Fruit fly (Drosophila melanogaster) whole organism, embryonic: ENCODE measurements around the gene CG32700.

Experiments used
- Atf3 ChIP-seq: fragments of 200-800 bp; sonication (Bioruptor generic); optimal IDR thresholded peaks from 3 replicates; lab custom pipeline; 2016; ENCODE audit warnings: missing biosample characterization, missing genetic modification characterization
- CG10565 ChIP-seq: fragments of 200-800 bp; sonication (Bioruptor generic); optimal IDR thresholded peaks from 3 replicates; lab custom pipeline; 2016; ENCODE audit warnings: missing biosample characterization, mild to moderate bottlenecking, missing genetic modification characterization
- CG11456 ChIP-seq: fragments of 200-800 bp; sonication (Bioruptor generic); IDR thresholded peaks from 3 replicates; pipeline ENCODE4 v1.3.6; 2022; ENCODE audit warnings: missing biosample characterization, missing genetic modification characterization
- CG11696 ChIP-seq: fragments of 200-800 bp; sonication (Bioruptor generic); IDR thresholded peaks from 2 replicates; pipeline ENCODE4 v1.3.6; 2022; ENCODE audit warnings: missing biosample characterization, missing genetic modification characterization
- CG13123 ChIP-seq: fragments of 200-800 bp; sonication (Bioruptor generic); optimal IDR thresholded peaks from 2 replicates; lab custom pipeline; 2016; ENCODE audit warnings: missing biosample characterization, missing genetic modification characterization
- CG13775 ChIP-seq: fragments of 200-800 bp; sonication (Bioruptor generic); optimal IDR thresholded peaks from 3 replicates; lab custom pipeline; 2017; ENCODE audit warnings: missing biosample characterization, mild to moderate bottlenecking, missing genetic modification characterization
- CG13894 ChIP-seq: fragments of 200-800 bp; sonication (Bioruptor generic); optimal IDR thresholded peaks from 3 replicates; lab custom pipeline; 2018; ENCODE audit warnings: missing biosample characterization, mild to moderate bottlenecking, missing genetic modification characterization, moderate library complexity
- CG14965 ChIP-seq: fragments of 200-800 bp; sonication (Bioruptor generic); optimal IDR thresholded peaks from 2 replicates; lab custom pipeline; 2016; ENCODE audit warnings: missing biosample characterization, missing genetic modification characterization, borderline replicate concordance
- CG15073 ChIP-seq: fragments of 200-800 bp; sonication (Bioruptor generic); optimal IDR thresholded peaks from 2 replicates; lab custom pipeline; 2016; ENCODE audit warnings: missing biosample characterization, missing genetic modification characterization
- CG15269 ChIP-seq: fragments of 200-800 bp; sonication (Bioruptor generic); optimal IDR thresholded peaks from 2 replicates; lab custom pipeline; 2018; ENCODE audit warnings: missing biosample characterization, mild to moderate bottlenecking, missing genetic modification characterization, moderate library complexity
- CG1603 ChIP-seq: fragments of 200-800 bp; sonication (Bioruptor generic); optimal IDR thresholded peaks from 2 replicates; lab custom pipeline; 2019; ENCODE audit warnings: missing biosample characterization, mild to moderate bottlenecking, missing genetic modification characterization, moderate library complexity
- CG1647 ChIP-seq: fragments of 200-800 bp; sonication (Bioruptor generic); optimal IDR thresholded peaks from 3 replicates; lab custom pipeline; 2016; ENCODE audit warnings: missing biosample characterization, missing genetic modification characterization
- CG16813 ChIP-seq: fragments of 200-800 bp; sonication (Bioruptor generic); IDR thresholded peaks from 3 replicates; pipeline ENCODE4 v1.3.6; 2022; ENCODE audit warnings: missing biosample characterization, missing genetic modification characterization; ENCODE audit not compliant: partially characterized antibody
- CG1792 ChIP-seq: fragments of 200-800 bp; sonication (Bioruptor generic); optimal IDR thresholded peaks from 2 replicates; lab custom pipeline; 2016; ENCODE audit warnings: missing biosample characterization, missing genetic modification characterization
- CG1832 ChIP-seq: fragments of 200-800 bp; sonication (Bioruptor generic); optimal IDR thresholded peaks from 2 replicates; lab custom pipeline; 2017; ENCODE audit warnings: missing biosample characterization, mild to moderate bottlenecking, missing genetic modification characterization, inconsistent platforms
- CG32532 ChIP-seq: fragments of 200-800 bp; sonication (Bioruptor generic); IDR thresholded peaks from 2 replicates; pipeline ENCODE4 v1.3.6; 2022; ENCODE audit warnings: missing biosample characterization, missing genetic modification characterization
- CG3407 ChIP-seq: fragments of 200-800 bp; sonication (Bioruptor generic); optimal IDR thresholded peaks from 2 replicates; lab custom pipeline; 2018; ENCODE audit warnings: missing biosample characterization, mild to moderate bottlenecking, missing genetic modification characterization
- CG4328 ChIP-seq: fragments of 200-800 bp; sonication (Bioruptor generic); optimal IDR thresholded peaks from 3 replicates; lab custom pipeline; 2017; ENCODE audit warnings: missing biosample characterization, missing genetic modification reagents, missing genetic modification characterization
- CG4730 ChIP-seq: fragments of 200-800 bp; sonication (Bioruptor generic); IDR thresholded peaks from 2 replicates; pipeline ENCODE4 v1.3.6; 2022; ENCODE audit warnings: missing biosample characterization, missing genetic modification characterization
- CG5245 ChIP-seq: fragments of 200-800 bp; sonication (Bioruptor generic); optimal IDR thresholded peaks from 3 replicates; lab custom pipeline; 2016; ENCODE audit warnings: missing biosample characterization, missing genetic modification characterization
- CG6254 ChIP-seq: fragments of 200-800 bp; sonication (Bioruptor generic); optimal IDR thresholded peaks from 3 replicates; lab custom pipeline; 2017; ENCODE audit warnings: mild to moderate bottlenecking, missing biosample characterization, missing genetic modification reagents, missing genetic modification characterization
- CG8359 ChIP-seq: fragments of 200-800 bp; sonication (Bioruptor generic); optimal IDR thresholded peaks from 2 replicates; lab custom pipeline; 2017; ENCODE audit warnings: missing biosample characterization, mild to moderate bottlenecking, missing genetic modification characterization, borderline replicate concordance
- CG8765 ChIP-seq: fragments of 200-800 bp; sonication (Bioruptor generic); IDR thresholded peaks from 2 replicates; pipeline ENCODE4 v1.3.6; 2022; ENCODE audit warnings: missing biosample characterization, missing genetic modification characterization
- CG9932 ChIP-seq: fragments of 200-800 bp; sonication (Bioruptor generic); IDR thresholded peaks from 2 replicates; pipeline ENCODE4 v1.3.6; 2022; ENCODE audit warnings: missing biosample characterization, missing genetic modification characterization
- CrebB ChIP-seq: fragments of 200-800 bp; sonication (Bioruptor generic); optimal IDR thresholded peaks from 3 replicates; lab custom pipeline; 2018; ENCODE audit warnings: missing biosample characterization, mild to moderate bottlenecking, missing genetic modification characterization
- D ChIP-seq, 2 experiments: fragments of 200-800 bp in 1 of 2; fragments of >200 bp in 1 of 2; sonication (Bioruptor generic) in 1 of 2; optimal IDR thresholded peaks; 2 replicates in 1 of 2; 3 replicates in 1 of 2; lab custom pipeline; 2017; ENCODE audit warnings: mild to moderate bottlenecking in 1 of 2, missing biosample characterization in 1 of 2, missing genetic modification characterization in 1 of 2, missing genetic modification reagents in 1 of 2
- Dbx ChIP-seq: fragments of 200-800 bp; sonication (Bioruptor generic); IDR thresholded peaks from 3 replicates; pipeline ENCODE4 v1.3.6; 2022; ENCODE audit warnings: missing biosample characterization, missing genetic modification characterization
- Deaf1 ChIP-seq: fragments of 200-800 bp; optimal IDR thresholded peaks from 3 replicates; lab custom pipeline; 2019; ENCODE audit warnings: missing biosample characterization, mild to moderate bottlenecking, missing genetic modification characterization, moderate library complexity
- Dip2 ChIP-seq: fragments of 200-800 bp; sonication (Bioruptor generic); IDR thresholded peaks from 2 replicates; pipeline ENCODE4 v1.3.6; 2022; ENCODE audit warnings: missing biosample characterization, missing genetic modification characterization
- Fer3 ChIP-seq: fragments of 200-800 bp; sonication (Bioruptor generic); optimal IDR thresholded peaks from 2 replicates; lab custom pipeline; 2018; ENCODE audit warnings: missing biosample characterization, mild to moderate bottlenecking, missing genetic modification characterization, moderate library complexity
- Kr ChIP-seq: fragments of 200-800 bp; sonication (Bioruptor generic); optimal IDR thresholded peaks from 2 replicates; lab custom pipeline; 2017; ENCODE audit warnings: missing biosample characterization, mild to moderate bottlenecking, missing genetic modification characterization
- Lhr ChIP-seq: fragments of 200-800 bp; sonication (Bioruptor generic); optimal IDR thresholded peaks from 3 replicates; lab custom pipeline; 2017; ENCODE audit warnings: mild to moderate bottlenecking, missing biosample characterization, missing genetic modification reagents, missing genetic modification characterization
- Lpt ChIP-seq: fragments of >200 bp; optimal IDR thresholded peaks from 2 replicates; lab custom pipeline; 2018; ENCODE audit warnings: missing biosample characterization, missing genetic modification characterization
- Max ChIP-seq: fragments of 200-800 bp; sonication (Bioruptor generic); optimal IDR thresholded peaks from 2 replicates; lab custom pipeline; 2016; ENCODE audit warnings: missing biosample characterization, mild to moderate bottlenecking, missing genetic modification characterization
- NfI ChIP-seq: fragments of 200-800 bp; sonication (Bioruptor generic); optimal IDR thresholded peaks from 3 replicates; lab custom pipeline; 2018; ENCODE audit warnings: missing biosample characterization, mild to moderate bottlenecking, missing genetic modification characterization, moderate library complexity
- Six4 ChIP-seq: fragments of 200-800 bp; sonication (Bioruptor generic); optimal IDR thresholded peaks from 2 replicates; lab custom pipeline; 2016; ENCODE audit warnings: missing biosample characterization, missing genetic modification characterization
- TFAM ChIP-seq: fragments of 200-800 bp; sonication (Bioruptor generic); optimal IDR thresholded peaks from 2 replicates; lab custom pipeline; 2017; ENCODE audit warnings: missing biosample characterization, missing genetic modification characterization, inconsistent platforms
- br ChIP-seq: fragments of >200 bp; optimal IDR thresholded peaks from 2 replicates; lab custom pipeline; 2017
- btn ChIP-seq: fragments of 200-800 bp; sonication (Bioruptor generic); optimal IDR thresholded peaks from 2 replicates; lab custom pipeline; 2016; ENCODE audit warnings: missing biosample characterization, missing genetic modification characterization
- cas ChIP-seq: fragments of 200-800 bp; sonication (Bioruptor generic); IDR thresholded peaks from 2 replicates; pipeline ENCODE4 v1.3.6; 2022; ENCODE audit warnings: missing biosample characterization, missing genetic modification characterization
- disco-r ChIP-seq: fragments of 200-800 bp; sonication (Bioruptor generic); optimal IDR thresholded peaks from 2 replicates; lab custom pipeline; 2016; ENCODE audit warnings: missing biosample characterization, missing genetic modification characterization
- fu2 ChIP-seq: fragments of 200-800 bp; sonication (Bioruptor generic); optimal IDR thresholded peaks from 2 replicates; lab custom pipeline; 2016; ENCODE audit warnings: missing biosample characterization, missing genetic modification characterization
- grau ChIP-seq: fragments of 200-800 bp; optimal IDR thresholded peaks from 3 replicates; lab custom pipeline; 2019; ENCODE audit warnings: missing biosample characterization, mild to moderate bottlenecking, missing genetic modification characterization, moderate library complexity
- nau ChIP-seq: fragments of 200-800 bp; sonication (Bioruptor generic); optimal IDR thresholded peaks from 3 replicates; lab custom pipeline; 2017; ENCODE audit warnings: missing biosample characterization, mild to moderate bottlenecking, missing genetic modification characterization, missing genetic modification reagents
- sens-2 ChIP-seq: fragments of 200-800 bp; sonication (Bioruptor generic); IDR thresholded peaks from 2 replicates; pipeline ENCODE4 v1.3.6; 2022; ENCODE audit warnings: missing biosample characterization, missing genetic modification characterization
- slp2 ChIP-seq: fragments of 200-800 bp; sonication (Bioruptor generic); optimal IDR thresholded peaks from 2 replicates; lab custom pipeline; 2016; ENCODE audit warnings: missing biosample characterization, missing genetic modification characterization
- ssp ChIP-seq: fragments of 200-800 bp; sonication (Bioruptor generic); IDR thresholded peaks from 2 replicates; pipeline ENCODE4 v1.3.6; 2022; ENCODE audit warnings: missing biosample characterization, missing genetic modification characterization
- tll ChIP-seq, 2 experiments: fragments of 200-800 bp in 1 of 2; fragments of >200 bp in 1 of 2; sonication (Bioruptor generic) in 1 of 2; optimal IDR thresholded peaks; 2 replicates each; lab custom pipeline; 2017 to 2019; ENCODE audit warnings: missing biosample characterization in 2 of 2, missing genetic modification characterization in 2 of 2, mild to moderate bottlenecking in 1 of 2, moderate library complexity in 1 of 2
- tx ChIP-seq: fragments of 200-800 bp; sonication (Bioruptor generic); optimal IDR thresholded peaks from 2 replicates; lab custom pipeline; 2016; ENCODE audit warnings: missing biosample characterization, missing genetic modification characterization
- z ChIP-seq: fragments of 200-800 bp; sonication (Bioruptor generic); IDR thresholded peaks from 3 replicates; pipeline ENCODE4 v1.3.6; 2022; ENCODE audit warnings: missing biosample characterization, missing genetic modification characterization

Gene CG32700

dm6 chrX:9582659-9583317, 32.1 kb upstream of the CG32700 start (continued):
- TF ChIP-seq Dbx (GFP tag; lab: Robert Waterston, UW), result 0 out of 3 replicates have a peak, but pooled peaks have one; percentile 34
- peak; percentile 6 for TF ChIP-seq CG15269 (tag; lab: Kevin White, UChicago)
- no peak for TF ChIP-seq fu2
- no peak for TF ChIP-seq CG1647
- TF ChIP-seq Lhr (GFP tag; lab: Kevin White, UChicago), result no peak
- TF ChIP-seq ssp, result no peak
- TF ChIP-seq CG32532 (GFP tag; lab: Robert Waterston, UW), result peak; percentile 5; the same call in 1 of the 2 replicates
- no peak for TF ChIP-seq Atf3 (GFP tag; lab: Kevin White, UChicago)
- TF ChIP-seq Deaf1 (tag; lab: Kevin White, UChicago), result no peak
- peak; percentile 7 for TF ChIP-seq CG13775
- TF ChIP-seq CG8765 (GFP tag; lab: Robert Waterston, UW), result no peak
- no peak for TF ChIP-seq CG14965
- TF ChIP-seq Lpt (GFP tag; lab: Kevin White, UChicago), result no peak
- no peak for TF ChIP-seq D (optimal IDR thresholded peaks at IDR 0.05; lab: Kevin White, UChicago)
- no peak for TF ChIP-seq D (GFP tag; optimal IDR thresholded peaks at IDR 0.05; lab: Kevin White, UChicago)
- no peak for TF ChIP-seq Dip2 (GFP tag; lab: Robert Waterston, UW)
- no peak for TF ChIP-seq Kr
- TF ChIP-seq CG13894 (tag; lab: Kevin White, UChicago), result no peak
- no peak for TF ChIP-seq CG5245 (GFP tag; lab: Kevin White, UChicago)
- TF ChIP-seq disco-r, result no peak
- no peak for TF ChIP-seq tx (GFP tag; lab: Kevin White, UChicago)
- TF ChIP-seq z (GFP tag; lab: Robert Waterston, UW), result no peak
- no peak for TF ChIP-seq CG6254 (GFP tag; lab: Kevin White, UChicago)
- TF ChIP-seq CG10565 (GFP tag; lab: Kevin White, UChicago), result no peak
- TF ChIP-seq CG4730 (GFP tag; lab: Robert Waterston, UW), result no peak
- no peak for TF ChIP-seq CG15073
- TF ChIP-seq br (lab: Kevin White, UChicago), result no peak
- no peak for TF ChIP-seq TFAM
- TF ChIP-seq CG16813 (GFP tag; lab: Robert Waterston, UW), result no peak
- TF ChIP-seq tll (GFP tag; optimal IDR thresholded peaks at IDR 0.05; lab: Kevin White, UChicago), result no peak
- TF ChIP-seq NfI (GFP tag; lab: Kevin White, UChicago), result no peak
- no peak for TF ChIP-seq CG9932
- no peak for TF ChIP-seq CG11456 (GFP tag; lab: Robert Waterston, UW)
- TF ChIP-seq Max (GFP tag; lab: Kevin White, UChicago), result no peak
- TF ChIP-seq CrebB (tag; lab: Kevin White, UChicago), result no peak
- TF ChIP-seq Six4 (GFP tag; lab: Kevin White, UChicago), result no peak
- no peak for TF ChIP-seq slp2 (GFP tag; lab: Kevin White, UChicago)
- no peak for TF ChIP-seq CG1603 (tag; lab: Kevin White, UChicago)
- no peak for TF ChIP-seq nau (GFP tag; lab: Kevin White, UChicago)
- TF ChIP-seq CG4328, result no peak
- TF ChIP-seq btn, result no peak
- TF ChIP-seq CG1792 (GFP tag; lab: Kevin White, UChicago), result no peak
- TF ChIP-seq grau (tag; lab: Kevin White, UChicago), result peak; percentile 63
- no peak for TF ChIP-seq cas (GFP tag; lab: Robert Waterston, UW)
- TF ChIP-seq CG8359 (GFP tag; lab: Kevin White, UChicago), result no peak
- peak; percentile 37 for TF ChIP-seq Fer3 (tag; lab: Kevin White, UChicago)
- TF ChIP-seq CG3407 (GFP tag; lab: Kevin White, UChicago), result no peak
- TF ChIP-seq CG1832 (GFP tag; lab: Kevin White, UChicago), result no peak
- no peak for TF ChIP-seq CG11696
- TF ChIP-seq CG13123 (GFP tag; lab: Kevin White, UChicago), result no peak
- TF ChIP-seq sens-2 (GFP tag; lab: Robert Waterston, UW), result no peak
